Fruit fly (Drosophila melanogaster): Measurements from ENCODE around the gene Cbs.

The Cbs gene

dm6 chrX:21067908-21068307 is 23.0 kb downstream of the Cbs start:
- peak; percentile 33 for TF ChIP-seq brk (GFP tag; optimal IDR thresholded peaks at IDR 0.05)
- peak; percentile 1 for TF ChIP-seq tai (GFP tag; optimal IDR thresholded peaks at IDR 0.05)
- peak; percentile 22 for TF ChIP-seq dmrt93B (GFP tag; optimal IDR thresholded peaks at IDR 0.05)
- TF ChIP-seq psq (GFP tag; optimal IDR thresholded peaks at IDR 0.05), result peak; percentile 6
- no peak for TF ChIP-seq N (GFP tag; optimal IDR thresholded peaks at IDR 0.05)
- no peak for TF ChIP-seq CG9705 (GFP tag; optimal IDR thresholded peaks at IDR 0.05)
- peak in 1 of 2 experiments; percentile 19 for TF ChIP-seq foxo (GFP tag; optimal IDR thresholded peaks at IDR 0.05)
- TF ChIP-seq CG32264 (GFP tag; optimal IDR thresholded peaks at IDR 0.05), result no peak
- no peak for TF ChIP-seq GATAd (GFP tag; optimal IDR thresholded peaks at IDR 0.05)
- TF ChIP-seq h (GFP tag; optimal IDR thresholded peaks at IDR 0.05), result no peak
- TF ChIP-seq woc (GFP tag; optimal IDR thresholded peaks at IDR 0.05), result no peak
- no peak for TF ChIP-seq HLH106 (tag; optimal IDR thresholded peaks at IDR 0.05)
- TF ChIP-seq fru (GFP tag; optimal IDR thresholded peaks at IDR 0.05), result peak; percentile 8

- TF ChIP-seq fru (GFP tag; optimal IDR thresholded peaks at IDR 0.05) (peak; percentile 53), Dfd (GFP tag; optimal IDR thresholded peaks at IDR 0.05) (no peak), CrebA (GFP tag; optimal IDR thresholded peaks at IDR 0.05; ENCODE audit: borderline replicate concordance) (peak; percentile 26), jim (GFP tag; optimal IDR thresholded peaks at IDR 0.05) (no peak), pan (optimal IDR thresholded peaks at IDR 0.05) (no peak), Dif (GFP tag; optimal IDR thresholded peaks at IDR 0.05; ENCODE audit: partially characterized antibody) (peak; percentile 38), Hr78 (GFP tag; optimal IDR thresholded peaks at IDR 0.05) (no peak), Hr83 (GFP tag; optimal IDR thresholded peaks at IDR 0.05; ENCODE audit: poor library complexity, severe bottlenecking) (peak; percentile 7), br (GFP tag; optimal IDR thresholded peaks at IDR 0.05) (peak; percentile 50), h (GFP tag; optimal IDR thresholded peaks at IDR 0.05) (peak; percentile 38), woc (GFP tag; optimal IDR thresholded peaks at IDR 0.05) (no peak), dl (GFP tag; optimal IDR thresholded peaks at IDR 0.05; ENCODE audit: insufficient read depth in 1 of 2, partially characterized antibody in 2 of 2) (peak in 1 of 2 experiments; percentile 67), Jra (GFP tag; optimal IDR thresholded peaks at IDR 0.05) (no peak), rgr (GFP tag; optimal IDR thresholded peaks at IDR 0.05) (peak; percentile 8), Rel (GFP tag; optimal IDR thresholded peaks at IDR 0.05) (no peak), Rel (tag; optimal IDR thresholded peaks at IDR 0.05) (peak; percentile 55), psq (GFP tag; optimal IDR thresholded peaks at IDR 0.05) (peak; percentile 46), CG32264 (GFP tag; optimal IDR thresholded peaks at IDR 0.05) (no peak)
These were observed 26.9 kb downstream of the Cbs start for dm6 chrX:21071693-21072357.

dm6 chrX:21072953-21073352 is 28.0 kb downstream of the Cbs start:
- TF ChIP-seq Vsx2 (GFP tag; optimal IDR thresholded peaks at IDR 0.05; ENCODE audit: partially characterized antibody) (no peak), ey (GFP tag; optimal IDR thresholded peaks at IDR 0.05) (peak; percentile 86), foxo (GFP tag; optimal IDR thresholded peaks at IDR 0.05) (peak in 1 of 2 experiments; percentile 84), N (GFP tag; optimal IDR thresholded peaks at IDR 0.05) (no peak), h (GFP tag; optimal IDR thresholded peaks at IDR 0.05) (peak; percentile 85), Dif (GFP tag; optimal IDR thresholded peaks at IDR 0.05; ENCODE audit: partially characterized antibody) (no peak), OdsH (GFP tag; optimal IDR thresholded peaks at IDR 0.05) (peak; percentile 85), jim (GFP tag; optimal IDR thresholded peaks at IDR 0.05) (no peak), sv (GFP tag; optimal IDR thresholded peaks at IDR 0.05) (no peak), psq (GFP tag; optimal IDR thresholded peaks at IDR 0.05) (peak; percentile 75), CG32264 (GFP tag; optimal IDR thresholded peaks at IDR 0.05) (peak; percentile 55), HLH106 (tag; optimal IDR thresholded peaks at IDR 0.05) (peak; percentile 85), Mio (GFP tag; optimal IDR thresholded peaks at IDR 0.05) (no peak), br (GFP tag; optimal IDR thresholded peaks at IDR 0.05) (peak; percentile 85), tai (GFP tag; optimal IDR thresholded peaks at IDR 0.05) (peak; percentile 29), Rel (GFP tag; optimal IDR thresholded peaks at IDR 0.05) (peak; percentile 29), Rel (tag; optimal IDR thresholded peaks at IDR 0.05) (peak; percentile 72), rgr (GFP tag; optimal IDR thresholded peaks at IDR 0.05) (peak; percentile 84), CG9705 (GFP tag; optimal IDR thresholded peaks at IDR 0.05) (peak; percentile 60), GATAd (GFP tag; optimal IDR thresholded peaks at IDR 0.05) (no peak), Hnf4 (GFP tag; optimal IDR thresholded peaks at IDR 0.05) (peak; percentile 73), Myc (optimal IDR thresholded peaks at IDR 0.05) (no peak), dsf (GFP tag; optimal IDR thresholded peaks at IDR 0.05; ENCODE audit: borderline replicate concordance) (peak; percentile 19), fru (GFP tag; optimal IDR thresholded peaks at IDR 0.05) (peak; percentile 85), brk (GFP tag; optimal IDR thresholded peaks at IDR 0.05) (peak; percentile 58), Jra (GFP tag; optimal IDR thresholded peaks at IDR 0.05) (peak; percentile 70), dmrt93B (GFP tag; optimal IDR thresholded peaks at IDR 0.05) (peak; percentile 72), sage (GFP tag; optimal IDR thresholded peaks at IDR 0.05) (peak; percentile 48), Dfd (GFP tag; optimal IDR thresholded peaks at IDR 0.05) (no peak), woc (GFP tag; optimal IDR thresholded peaks at IDR 0.05) (peak; percentile 81), Abd-B (GFP tag; optimal IDR thresholded peaks at IDR 0.05) (no peak), Sp1 (GFP tag; optimal IDR thresholded peaks at IDR 0.05) (peak; percentile 83)

Measured in whole organism, wandering third instar larva.